Fruit fly (Drosophila melanogaster): ENCODE measurements around the gene CG33272.
A peak's percentile ranks its signal among the peaks of the same experiment; 100 is the strongest.

The CG33272 gene

dm6 chr3L:11540330-11540702, 29.9 kb upstream of the CG33272 start (continued):
- TF ChIP-seq CG10147 (GFP tag; optimal IDR thresholded peaks at IDR 0.05) (peak; percentile 22), phol (tag; optimal IDR thresholded peaks at IDR 0.05) (no peak), CG18619 (GFP tag; optimal IDR thresholded peaks at IDR 0.05) (peak; percentile 25), CG1024 (GFP tag; IDR thresholded peaks at IDR 0.05) (peak; percentile 21; the same call in 1 of the 2 replicates), CG10654 (GFP tag; optimal IDR thresholded peaks at IDR 0.05) (peak; percentile 5), CG14014 (GFP tag; IDR thresholded peaks at IDR 0.05) (no peak), seq (GFP tag; IDR thresholded peaks at IDR 0.05) (no peak), Asciz (GFP tag; optimal IDR thresholded peaks at IDR 0.05) (peak; percentile 55), Sox102F (GFP tag; optimal IDR thresholded peaks at IDR 0.05) (no peak), CG17359 (tag; optimal IDR thresholded peaks at IDR 0.05) (peak; percentile 24), Hr78 (GFP tag; optimal IDR thresholded peaks at IDR 0.05) (peak in 1 of 2 experiments; percentile 58), zf30C (GFP tag; optimal IDR thresholded peaks at IDR 0.05) (no peak), Nf-YC (tag; optimal IDR thresholded peaks at IDR 0.05) (peak; percentile 21), dan (GFP tag; IDR thresholded peaks at IDR 0.05) (no peak), vfl (GFP tag; optimal IDR thresholded peaks at IDR 0.05) (no peak), CG10431 (GFP tag; optimal IDR thresholded peaks at IDR 0.05) (peak; percentile 23), Chrac-16 (GFP tag; optimal IDR thresholded peaks at IDR 0.05) (no peak), odd (GFP tag; optimal IDR thresholded peaks at IDR 0.05) (peak; percentile 58), CG11398 (GFP tag; optimal IDR thresholded peaks at IDR 0.05) (peak; percentile 6), CG6683 (GFP tag; optimal IDR thresholded peaks at IDR 0.05) (peak; percentile 22), Mes4 (GFP tag; optimal IDR thresholded peaks at IDR 0.05) (peak; percentile 24), CG3407 (GFP tag; optimal IDR thresholded peaks at IDR 0.05) (peak; percentile 63), gce (GFP tag; IDR thresholded peaks at IDR 0.05) (peak; percentile 53; the same call in 1 of the 3 replicates), fu2 (GFP tag; optimal IDR thresholded peaks at IDR 0.05) (no peak), Xrp1 (GFP tag; IDR thresholded peaks at IDR 0.05) (peak; percentile 54; the same call in 1 of the 2 replicates), chm (GFP tag; IDR thresholded peaks at IDR 0.05) (0 out of 2 replicates have a peak, but pooled peaks have one; percentile 11), mirr (GFP tag; optimal IDR thresholded peaks at IDR 0.05) (peak; percentile 68), CG2875 (GFP tag; optimal IDR thresholded peaks at IDR 0.05) (peak; percentile 62), Trl (optimal IDR thresholded peaks at IDR 0.05) (no peak), Trl (GFP tag; optimal IDR thresholded peaks at IDR 0.05) (peak; percentile 17), ci (GFP tag; IDR thresholded peaks at IDR 0.05) (peak; percentile 52; the same call in 2 of the 3 replicates), Rfx (GFP tag; IDR thresholded peaks at IDR 0.05) (peak; percentile 53; the same call in 1 of the 2 replicates), CG14710 (tag; optimal IDR thresholded peaks at IDR 0.05) (peak; percentile 27), CG2712 (tag; optimal IDR thresholded peaks at IDR 0.05) (peak; percentile 9), CG11723 (GFP tag; optimal IDR thresholded peaks at IDR 0.05) (peak; percentile 44), Usf (GFP tag; optimal IDR thresholded peaks at IDR 0.05) (no peak), BtbVII (GFP tag; optimal IDR thresholded peaks at IDR 0.05) (peak; percentile 61), CG6254 (GFP tag; optimal IDR thresholded peaks at IDR 0.05) (peak; percentile 19), onecut (GFP tag; IDR thresholded peaks at IDR 0.05) (peak; percentile 29; the same call in 1 of the 2 replicates), NC2α (GFP tag; optimal IDR thresholded peaks at IDR 0.05) (no peak), her (GFP tag; optimal IDR thresholded peaks at IDR 0.05) (no peak), fd64A (GFP tag; optimal IDR thresholded peaks at IDR 0.05) (peak; percentile 60), ATbp (GFP tag; optimal IDR thresholded peaks at IDR 0.05) (peak; percentile 79), ato (GFP tag; IDR thresholded peaks at IDR 0.05; ENCODE audit: partially characterized antibody) (no peak), kay (GFP tag; optimal IDR thresholded peaks at IDR 0.05) (peak; percentile 38), CG9797 (GFP tag; optimal IDR thresholded peaks at IDR 0.05) (no peak), CG6689 (GFP tag; IDR thresholded peaks at IDR 0.05) (no peak), Hmr (GFP tag; optimal IDR thresholded peaks at IDR 0.05) (peak; percentile 51), gcm (GFP tag; optimal IDR thresholded peaks at IDR 0.05) (peak; percentile 7), CG1233 (GFP tag; optimal IDR thresholded peaks at IDR 0.05) (peak; percentile 30), ara (GFP tag; IDR thresholded peaks at IDR 0.05) (0 out of 2 replicates have a peak, but pooled peaks have one; percentile 38)
